Fruit fly (Drosophila melanogaster) Kc167 (cell line): ENCODE results near the gene CG12278.

ENCODE experiments used
- Myc ChIP-seq: fragments of >200 bp; optimal IDR thresholded peaks from 2 replicates; lab custom pipeline; 2017; ENCODE audit warnings: missing external identifiers
- Sin3A ChIP-seq: fragments of >200 bp; optimal IDR thresholded peaks from 2 replicates; lab custom pipeline; 2018; ENCODE audit warnings: missing external identifiers
- h ChIP-seq: fragments of >200 bp; optimal IDR thresholded peaks from 3 replicates; lab custom pipeline; 2018; ENCODE audit warnings: missing external identifiers
- insv ChIP-seq: fragments of >200 bp; optimal IDR thresholded peaks from 3 replicates; lab custom pipeline; 2018; ENCODE audit warnings: missing external identifiers
- psq ChIP-seq: fragments of >200 bp; optimal IDR thresholded peaks from 2 replicates; lab custom pipeline; 2017; ENCODE audit warnings: missing external identifiers
- ttk ChIP-seq: sonication (Bioruptor generic); optimal IDR thresholded peaks from 2 replicates; lab custom pipeline; 2017; ENCODE audit warnings: missing external identifiers

The CG12278 gene

dm6 chr3R:21065010-21065695 is 21.3 kb downstream of the CG12278 start, which contains the start of gene AnxB9:
Gene AnxB9 (plus strand): TSS chr3R:21065241.
- no peak for TF ChIP-seq psq (lab: Kevin White, UChicago)
- no peak for TF ChIP-seq ttk
- TF ChIP-seq insv (lab: Kevin White, UChicago), result no peak
- no peak for TF ChIP-seq h (lab: Kevin White, UChicago)
- no peak for TF ChIP-seq Sin3A (lab: Kevin White, UChicago)
- no peak for TF ChIP-seq Myc (lab: Kevin White, UChicago)

dm6 chr3R:21065696-21066080 is 21.8 kb downstream of the CG12278 start:
- no peak for TF ChIP-seq h (lab: Kevin White, UChicago)

DNA sequence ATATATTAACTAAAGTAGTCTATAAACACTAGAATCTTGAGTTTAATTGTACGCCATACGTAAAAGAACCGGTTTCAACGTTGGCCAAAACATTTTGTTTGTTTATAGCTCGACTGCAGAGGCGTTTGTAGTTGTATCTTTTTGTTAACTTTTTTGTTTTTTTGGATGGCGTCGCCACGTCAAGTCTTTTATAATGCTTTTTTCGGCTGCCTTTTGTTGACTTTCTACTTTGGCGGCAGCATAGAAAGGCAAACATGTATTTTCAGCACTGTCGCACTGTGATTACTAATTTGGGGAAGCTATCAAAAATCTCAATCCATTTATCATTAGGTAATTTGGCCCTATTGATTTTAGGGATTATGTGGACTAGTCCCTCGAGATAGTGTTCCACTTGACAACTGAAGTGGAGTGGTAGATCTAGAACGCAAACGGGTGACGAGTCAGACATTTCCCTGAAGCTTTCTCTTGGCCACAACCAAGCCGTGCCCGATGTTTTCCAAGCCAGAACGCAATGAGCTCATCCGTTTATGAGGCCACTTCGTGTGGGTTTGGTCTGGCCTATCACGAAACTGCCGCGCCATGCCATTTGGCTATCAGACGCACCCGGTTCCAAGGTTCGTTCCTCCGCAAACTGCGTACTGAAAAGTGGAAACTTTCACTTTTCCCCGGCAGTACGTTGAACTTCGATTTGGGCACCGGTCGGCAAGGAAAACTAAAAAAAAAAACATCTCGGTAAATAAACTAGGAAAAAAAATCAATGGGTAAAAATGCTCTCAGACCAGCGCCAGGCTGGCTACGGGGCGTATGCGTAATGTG is 22.8 kb downstream of the CG12278 start:
- TF ChIP-seq h (lab: Kevin White, UChicago), result no peak
- TF ChIP-seq Sin3A (lab: Kevin White, UChicago), result no peak
- no peak for TF ChIP-seq psq (lab: Kevin White, UChicago)
- no peak for TF ChIP-seq Myc (lab: Kevin White, UChicago)
- no peak for TF ChIP-seq insv (lab: Kevin White, UChicago)
- TF ChIP-seq ttk, result no peak

DNA sequence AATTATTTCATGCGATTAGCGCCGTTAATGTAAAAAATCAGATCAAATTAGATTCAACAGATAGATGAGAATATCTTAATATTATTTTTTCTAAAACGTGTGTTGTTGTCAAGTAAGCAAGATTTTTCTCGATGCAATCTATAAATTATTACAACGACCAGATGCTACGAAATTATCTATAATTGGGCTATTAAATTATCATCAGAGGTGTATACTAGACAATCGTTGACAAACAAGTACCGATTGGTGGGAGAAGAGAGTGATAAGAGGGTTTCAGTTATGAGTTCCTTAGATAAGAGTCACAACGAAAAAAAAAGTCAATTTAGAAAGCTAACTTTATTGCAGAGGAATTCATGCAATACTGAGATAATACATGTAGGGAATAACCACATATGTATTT is 23.7 kb downstream of the CG12278 start:
- TF ChIP-seq Myc (lab: Kevin White, UChicago) (no peak), Sin3A (lab: Kevin White, UChicago) (no peak), h (lab: Kevin White, UChicago) (no peak), insv (lab: Kevin White, UChicago) (no peak), psq (lab: Kevin White, UChicago) (no peak), ttk (no peak)

dm6 chr3R:21069742-21070141 is 25.9 kb downstream of the CG12278 start:
- TF ChIP-seq insv (lab: Kevin White, UChicago), result no peak
- TF ChIP-seq psq (lab: Kevin White, UChicago), result no peak
- TF ChIP-seq h (lab: Kevin White, UChicago), result no peak
- no peak for TF ChIP-seq Myc (lab: Kevin White, UChicago)
- TF ChIP-seq Sin3A (lab: Kevin White, UChicago), result no peak

DNA sequence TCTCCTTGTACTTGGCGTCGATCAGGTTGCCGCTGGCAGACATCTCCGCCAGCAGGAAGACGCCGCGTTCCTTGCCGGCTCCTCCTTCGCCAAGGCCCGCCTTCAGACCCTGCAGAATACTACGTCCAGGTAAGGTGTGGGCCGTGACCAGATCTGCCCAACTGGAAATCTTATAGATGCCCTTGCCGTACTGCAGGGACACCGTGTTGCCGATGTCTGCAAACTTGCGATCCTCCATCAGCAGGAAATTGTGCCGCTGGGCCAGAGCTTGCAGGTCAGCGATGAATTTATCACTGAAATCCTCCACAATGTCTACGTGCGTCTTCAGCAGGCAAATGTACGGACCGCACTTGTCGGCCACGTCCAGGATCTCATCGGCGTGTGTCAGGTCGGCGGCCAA is 27.4 kb downstream of the CG12278 start:
- TF ChIP-seq h (lab: Kevin White, UChicago), result no peak
- TF ChIP-seq Sin3A (lab: Kevin White, UChicago), result no peak
- TF ChIP-seq insv (lab: Kevin White, UChicago), result peak; percentile 51
- TF ChIP-seq Myc (lab: Kevin White, UChicago), result no peak

- TF ChIP-seq Sin3A (lab: Kevin White, UChicago) (no peak), Myc (lab: Kevin White, UChicago) (no peak), h (lab: Kevin White, UChicago) (no peak), psq (lab: Kevin White, UChicago) (no peak), ttk (no peak), insv (lab: Kevin White, UChicago) (no peak)
Observed at dm6 chr3R:21071943-21072500, 28.2 kb downstream of the CG12278 start.

DNA sequence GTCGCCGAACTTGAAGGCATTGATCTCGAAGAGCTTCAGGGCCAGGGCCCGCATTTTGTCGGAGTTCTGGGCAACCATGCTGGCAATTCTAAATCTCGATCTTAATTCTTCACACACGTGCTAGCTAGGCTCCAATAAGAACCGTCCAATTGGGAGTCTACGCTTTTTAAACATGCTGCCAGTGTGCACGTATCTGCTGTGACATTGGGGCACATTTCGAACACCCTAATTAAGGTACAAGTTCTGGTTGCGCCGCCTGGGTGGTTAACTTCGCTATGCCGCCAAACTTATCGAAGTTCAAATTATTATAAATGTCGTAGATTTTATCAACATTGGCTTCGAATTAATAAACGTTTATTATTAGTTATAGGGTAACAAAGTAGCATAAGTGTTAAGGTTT is 29.3 kb downstream of the CG12278 start, which contains the start of gene r-l:
Gene r-l, minus strand, starts transcription at position 179 of the 400 bp plus-strand sequence.
- TF ChIP-seq ttk (no peak), Myc (lab: Kevin White, UChicago) (no peak), psq (lab: Kevin White, UChicago) (no peak), h (lab: Kevin White, UChicago) (no peak), insv (lab: Kevin White, UChicago) (no peak), Sin3A (lab: Kevin White, UChicago) (no peak)

DNA sequence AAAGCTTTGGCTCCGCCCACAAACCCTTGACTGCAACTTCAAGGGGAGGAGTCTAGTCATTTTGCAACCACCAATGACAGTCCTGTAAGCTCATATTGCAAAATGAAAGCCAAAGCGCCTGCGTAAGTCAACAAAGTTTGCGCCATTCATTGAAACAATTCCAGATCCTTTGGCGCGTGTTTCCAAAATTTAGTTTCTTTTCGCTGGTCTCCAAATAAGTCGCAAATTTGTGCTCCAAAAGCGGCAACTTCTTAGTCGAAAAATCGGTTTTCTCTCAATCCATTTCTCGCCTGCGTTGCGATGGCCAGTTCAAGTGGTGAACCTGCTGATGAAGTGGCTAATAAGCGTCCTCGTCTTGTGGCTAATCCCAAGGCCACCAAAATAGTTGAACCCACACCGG is 29.8 kb downstream of the CG12278 start, which contains the start of gene dmrt93B:
Gene dmrt93B, plus strand, starts transcription at position 301 of the 400 bp plus-strand sequence.
- TF ChIP-seq psq (lab: Kevin White, UChicago), result no peak
- no peak for TF ChIP-seq ttk
- TF ChIP-seq h (lab: Kevin White, UChicago), result no peak
- no peak for TF ChIP-seq Myc (lab: Kevin White, UChicago)
- TF ChIP-seq insv (lab: Kevin White, UChicago), result no peak
- TF ChIP-seq Sin3A (lab: Kevin White, UChicago), result no peak

DNA sequence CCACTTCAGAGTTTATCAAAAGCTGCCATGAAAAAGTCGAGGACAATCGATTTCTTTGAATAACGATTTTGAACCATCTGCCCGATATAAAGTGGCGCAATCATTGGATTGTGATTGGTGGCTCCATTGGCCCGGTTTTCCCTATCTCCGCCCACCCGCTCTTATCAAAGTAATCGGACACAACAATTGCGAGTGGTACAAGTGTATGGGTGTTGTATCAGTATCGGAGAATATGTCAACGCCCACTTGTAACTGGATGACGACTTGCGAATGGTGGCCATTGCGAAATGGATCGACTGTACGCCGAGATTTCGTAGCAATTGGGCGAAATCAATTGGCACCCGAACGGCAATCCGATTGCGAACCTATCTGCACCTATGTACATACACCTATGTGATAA is 33.7 kb downstream of the CG12278 start:
- TF ChIP-seq ttk, result no peak
- no peak for TF ChIP-seq psq (lab: Kevin White, UChicago)
- no peak for TF ChIP-seq h (lab: Kevin White, UChicago)
- no peak for TF ChIP-seq insv (lab: Kevin White, UChicago)
- no peak for TF ChIP-seq Myc (lab: Kevin White, UChicago)
- no peak for TF ChIP-seq Sin3A (lab: Kevin White, UChicago)

- TF ChIP-seq insv (lab: Kevin White, UChicago), result no peak
- TF ChIP-seq h (lab: Kevin White, UChicago), result no peak
- TF ChIP-seq psq (lab: Kevin White, UChicago), result no peak
- TF ChIP-seq Sin3A (lab: Kevin White, UChicago), result no peak
- TF ChIP-seq ttk, result no peak
- TF ChIP-seq Myc (lab: Kevin White, UChicago), result no peak
Observed at dm6 chr3R:21078211-21078610, 34.3 kb downstream of the CG12278 start.
